Fruit fly (Drosophila melanogaster) whole organism, embryonic: ENCODE data around the gene CG43954.
A peak's percentile ranks its signal among the peaks of the same experiment; 100 is the strongest.

Experiments used
- CG8478 ChIP-seq: fragments of >200 bp; optimal IDR thresholded peaks from 2 replicates; lab custom pipeline; 2018
- Hr39 ChIP-seq: fragments of >200 bp; optimal IDR thresholded peaks from 2 replicates; lab custom pipeline; 2017
- chinmo ChIP-seq: fragments of 200-800 bp; sonication (Bioruptor generic); IDR thresholded peaks from 4 replicates; pipeline ENCODE4 v1.3.6; 2022; ENCODE audit warnings: missing biosample characterization, missing genetic modification characterization; ENCODE audit not compliant: partially characterized antibody
- ftz-f1 ChIP-seq: fragments of 200-800 bp; sonication (Bioruptor generic); optimal IDR thresholded peaks from 2 replicates; lab custom pipeline; 2016; ENCODE audit warnings: missing biosample characterization, missing genetic modification characterization
- h ChIP-seq: fragments of >200 bp; optimal IDR thresholded peaks from 2 replicates; lab custom pipeline; 2017
- kni ChIP-seq: fragments of 200-800 bp; sonication (Bioruptor generic); optimal IDR thresholded peaks from 3 replicates; lab custom pipeline; 2017; ENCODE audit warnings: mild to moderate bottlenecking, missing biosample characterization, missing genetic modification reagents, missing genetic modification characterization
- lilli ChIP-seq: fragments of 200-800 bp; sonication (Bioruptor generic); optimal IDR thresholded peaks from 3 replicates; lab custom pipeline; 2016; ENCODE audit warnings: missing biosample characterization, missing genetic modification characterization
- lola ChIP-seq, 3 experiments: fragments of >200 bp in 2 of 3; fragments of 200-800 bp in 1 of 3; sonication (Bioruptor generic) in 1 of 3; optimal IDR thresholded peaks; 2 replicates each; lab custom pipeline; 2017 to 2019; ENCODE audit warnings: missing biosample characterization in 3 of 3, missing genetic modification characterization in 3 of 3, mild to moderate bottlenecking in 1 of 3, moderate library complexity in 1 of 3
- p53 ChIP-seq: fragments of 200-800 bp; sonication (Bioruptor generic); optimal IDR thresholded peaks from 2 replicates; lab custom pipeline; 2016; ENCODE audit warnings: missing biosample characterization, missing genetic modification characterization
- peb ChIP-seq: fragments of 200-800 bp; sonication (Bioruptor generic); IDR thresholded peaks from 2 replicates; pipeline ENCODE4 v1.3.6; 2022; ENCODE audit warnings: missing biosample characterization, missing genetic modification characterization
- shn ChIP-seq: fragments of 200-800 bp; sonication (Bioruptor generic); optimal IDR thresholded peaks from 3 replicates; lab custom pipeline; 2016; ENCODE audit warnings: missing biosample characterization, missing genetic modification characterization
- sqz ChIP-seq: fragments of 200-800 bp; sonication (Bioruptor generic); optimal IDR thresholded peaks from 3 replicates; lab custom pipeline; 2018; ENCODE audit warnings: missing biosample characterization, mild to moderate bottlenecking, missing genetic modification characterization
- stc ChIP-seq: fragments of 200-800 bp; sonication (Bioruptor generic); IDR thresholded peaks from 2 replicates; pipeline ENCODE4 v1.3.6; 2022; ENCODE audit warnings: missing biosample characterization, missing genetic modification characterization
- usp ChIP-seq: fragments of >200 bp; optimal IDR thresholded peaks from 2 replicates; lab custom pipeline; 2017; ENCODE audit warnings: missing biosample characterization, missing genetic modification characterization

- no peak for TF ChIP-seq CG8478
- TF ChIP-seq shn (GFP tag; lab: Kevin White, UChicago), result no peak
- no peak for TF ChIP-seq stc (GFP tag; lab: Robert Waterston, UW)
- TF ChIP-seq ftz-f1, result no peak
- TF ChIP-seq chinmo (GFP tag; lab: Robert Waterston, UW), result 0 out of 4 replicates have a peak, but pooled peaks have one; percentile 27
- no peak for TF ChIP-seq Hr39
- TF ChIP-seq sqz (GFP tag; lab: Kevin White, UChicago), result no peak
- TF ChIP-seq usp (GFP tag; lab: Kevin White, UChicago), result no peak
- no peak for TF ChIP-seq lilli (GFP tag; lab: Kevin White, UChicago)
- TF ChIP-seq h (lab: Kevin White, UChicago), result no peak
- TF ChIP-seq lola (GFP tag; optimal IDR thresholded peaks at IDR 0.05; lab: Kevin White, UChicago), result no peak
- no peak for TF ChIP-seq peb (GFP tag; lab: Robert Waterston, UW)
- TF ChIP-seq kni, result no peak
- no peak for TF ChIP-seq p53 (GFP tag; lab: Kevin White, UChicago)
Observed at dm6 chr3L:16667663-16668465, 43.6 kb downstream of the CG43954 start, which contains the start of gene Galphaf.
